Fruit fly (Drosophila melanogaster): ENCODE results near the gene Osi10b.

The Osi10b gene

DNA sequence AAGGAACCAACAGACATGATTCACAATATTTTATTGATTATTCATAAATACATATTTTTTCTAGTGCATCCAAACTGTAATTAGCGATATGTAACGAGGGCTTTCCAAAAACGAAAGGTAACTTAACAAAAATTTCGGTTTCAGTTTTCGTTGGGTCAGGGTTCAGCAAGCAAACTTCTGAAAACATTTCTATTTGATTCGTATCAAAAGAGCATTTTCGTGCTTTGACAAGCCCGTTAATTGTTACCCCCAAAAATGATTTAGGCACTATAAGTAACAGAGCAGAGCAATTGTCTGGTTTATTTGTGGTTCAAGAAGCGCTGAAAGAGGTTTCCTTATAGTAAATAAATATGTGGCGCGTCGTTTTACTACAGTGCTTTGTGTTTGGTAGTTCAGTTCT, at the start of gene Osi10b:
Gene Osi10b (plus strand): TSS at position 301 of the 400 bp plus-strand sequence.
- TF ChIP-seq CG15336 (GFP tag; IDR thresholded peaks at IDR 0.05) (no peak), ss (GFP tag; optimal IDR thresholded peaks at IDR 0.05) (no peak), CG11902 (GFP tag; optimal IDR thresholded peaks at IDR 0.05) (no peak), CG6276 (GFP tag; optimal IDR thresholded peaks at IDR 0.05) (no peak), eg (GFP tag; IDR thresholded peaks at IDR 0.05) (no peak), CG9139 (GFP tag; optimal IDR thresholded peaks at IDR 0.05) (no peak), Sox15 (GFP tag; optimal IDR thresholded peaks at IDR 0.05) (no peak), Ets96B (tag; optimal IDR thresholded peaks at IDR 0.05) (no peak), CG3919 (GFP tag; optimal IDR thresholded peaks at IDR 0.05) (no peak), lz (GFP tag; optimal IDR thresholded peaks at IDR 0.05) (no peak), achi (GFP tag; optimal IDR thresholded peaks at IDR 0.05) (no peak), CG8632 (GFP tag; optimal IDR thresholded peaks at IDR 0.05) (no peak), CG7368 (GFP tag; optimal IDR thresholded peaks at IDR 0.05) (no peak), net (GFP tag; optimal IDR thresholded peaks at IDR 0.05) (no peak), topi (GFP tag; optimal IDR thresholded peaks at IDR 0.05) (no peak), CG1621 (tag; optimal IDR thresholded peaks at IDR 0.05) (no peak), CG6854 (GFP tag; optimal IDR thresholded peaks at IDR 0.05) (no peak), CG16779 (tag; optimal IDR thresholded peaks at IDR 0.05) (no peak)

DNA sequence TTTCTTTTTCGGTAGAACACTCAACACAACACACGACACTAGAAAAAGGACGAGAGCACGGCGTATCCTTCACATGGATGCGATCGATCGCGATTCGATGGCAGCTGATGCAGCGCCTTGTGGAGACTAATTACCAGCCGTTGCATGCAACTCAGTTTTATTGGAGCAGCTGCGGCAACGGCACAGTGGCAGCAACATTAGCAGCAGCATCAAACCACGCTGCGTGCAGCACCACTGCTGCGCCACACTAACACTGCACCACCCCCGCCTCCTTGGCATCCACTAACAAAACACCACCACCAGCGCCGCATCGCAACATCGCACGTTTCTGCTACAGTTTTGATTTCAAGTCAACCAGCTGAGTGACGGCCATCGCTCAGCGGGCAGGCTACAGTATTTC, 44.3 kb upstream of the Osi10b start, which contains the start of gene Osi4:
Gene Osi4 (minus strand): TSS at position 101 of the 400 bp plus-strand sequence.
- TF ChIP-seq CG8119 (GFP tag; IDR thresholded peaks at IDR 0.05) (no peak), Eip75B (GFP tag; optimal IDR thresholded peaks at IDR 0.05) (no peak), CG8632 (GFP tag; optimal IDR thresholded peaks at IDR 0.05) (no peak), CG34406 (GFP tag; optimal IDR thresholded peaks at IDR 0.05) (no peak), Gug (GFP tag; IDR thresholded peaks at IDR 0.05) (no peak), spab (GFP tag; optimal IDR thresholded peaks at IDR 0.05) (no peak), CG32006 (GFP tag; optimal IDR thresholded peaks at IDR 0.05) (no peak)

dm6 chr3R:6222119-6222518, 43.9 kb upstream of the Osi10b start:
- TF ChIP-seq vri (GFP tag; optimal IDR thresholded peaks at IDR 0.05) (no peak), CG8632 (GFP tag; optimal IDR thresholded peaks at IDR 0.05) (peak; percentile 5), Eip75B (GFP tag; optimal IDR thresholded peaks at IDR 0.05) (no peak), salr (GFP tag; optimal IDR thresholded peaks at IDR 0.05) (peak in 1 of 2 experiments; percentile 21), Hr4 (GFP tag; optimal IDR thresholded peaks at IDR 0.05) (peak; percentile 26), CG11902 (GFP tag; optimal IDR thresholded peaks at IDR 0.05) (no peak), CG32006 (GFP tag; optimal IDR thresholded peaks at IDR 0.05) (peak; percentile 77), CG6276 (GFP tag; optimal IDR thresholded peaks at IDR 0.05) (peak; percentile 33), Ets21C (GFP tag; optimal IDR thresholded peaks at IDR 0.05) (no peak), topi (GFP tag; optimal IDR thresholded peaks at IDR 0.05) (no peak), CG15336 (GFP tag; IDR thresholded peaks at IDR 0.05) (0 out of 2 replicates have a peak, but pooled peaks have one; percentile 25), CG10631 (GFP tag; optimal IDR thresholded peaks at IDR 0.05) (no peak), Sox15 (GFP tag; optimal IDR thresholded peaks at IDR 0.05) (no peak), Gug (GFP tag; IDR thresholded peaks at IDR 0.05) (no peak), lz (GFP tag; optimal IDR thresholded peaks at IDR 0.05) (no peak), CG8119 (GFP tag; IDR thresholded peaks at IDR 0.05) (peak; percentile 44; the same call in 1 of the 3 replicates), Hr38 (GFP tag; optimal IDR thresholded peaks at IDR 0.05) (no peak), OdsH (GFP tag; optimal IDR thresholded peaks at IDR 0.05) (peak; percentile 10), acj6 (GFP tag; optimal IDR thresholded peaks at IDR 0.05) (peak; percentile 18), Eip78C (GFP tag) (peak; percentile 68), CG4318 (GFP tag; optimal IDR thresholded peaks at IDR 0.05) (peak; percentile 66), CG8319 (GFP tag; optimal IDR thresholded peaks at IDR 0.05) (no peak), achi (GFP tag; optimal IDR thresholded peaks at IDR 0.05) (peak; percentile 40), CG1621 (tag; optimal IDR thresholded peaks at IDR 0.05) (no peak), CG6792 (GFP tag; optimal IDR thresholded peaks at IDR 0.05) (no peak), Eip93F (GFP tag; optimal IDR thresholded peaks at IDR 0.05) (no peak), svp (GFP tag) (no peak), CG6854 (GFP tag; optimal IDR thresholded peaks at IDR 0.05) (no peak), CG3919 (GFP tag; optimal IDR thresholded peaks at IDR 0.05) (peak; percentile 5), Sox14 (GFP tag; optimal IDR thresholded peaks at IDR 0.05) (no peak), CG6808 (GFP tag; optimal IDR thresholded peaks at IDR 0.05) (no peak)
